Worm (Caenorhabditis elegans) whole organism, L4 larva: ENCODE measurements around the gene F07G6.10.
"Not testable (repeated sequence)": the region's sequence is repeated elsewhere in the genome, so short reads cannot be mapped to it uniquely, and the experiment has no call there.

Experiments
- D1046.2 ChIP-seq: fragments of 200-800 bp; sonication (Bioruptor generic); IDR thresholded peaks from 2 replicates; pipeline ENCODE4 v1.3.6; 2022; ENCODE audit warnings: missing genetic modification characterization, missing compliant biosample characterization
- F26F4.8 ChIP-seq: fragments of 200-800 bp; sonication (Bioruptor generic); conservative IDR thresholded peaks from 2 replicates; pipeline ENCODE4 v1.3.6; 2022; ENCODE audit warnings: missing genetic modification characterization, missing compliant biosample characterization
- F44E2.7 ChIP-seq: fragments of 200-800 bp; sonication (Bioruptor generic); IDR thresholded peaks from 2 replicates; pipeline ENCODE4 v2.1.2; 2022; ENCODE audit warnings: missing genetic modification characterization, missing compliant biosample characterization
- F49E8.2 ChIP-seq: sonication (generic microtip); optimal IDR thresholded peaks from 2 replicates; lab custom pipeline; 2016; ENCODE audit warnings: missing compliant biosample characterization, mild to moderate bottlenecking, missing genetic modification characterization, borderline replicate concordance
- Y105C5A.15 ChIP-seq: fragments of 200-800 bp; sonication (Bioruptor generic); IDR thresholded peaks from 2 replicates; pipeline ENCODE4 v1.3.6; 2022; ENCODE audit warnings: missing genetic modification characterization, missing compliant biosample characterization
- Y48G9A.11 ChIP-seq: fragments of 200-800 bp; sonication (Bioruptor generic); IDR thresholded peaks from 2 replicates; pipeline ENCODE4 v1.3.6; 2022; ENCODE audit warnings: missing genetic modification reagents, missing genetic modification characterization, missing compliant biosample characterization
- Y5F2A.4 ChIP-seq: fragments of 200-800 bp; sonication (Bioruptor generic); optimal IDR thresholded peaks from 2 replicates; lab custom pipeline; 2018; ENCODE audit warnings: mild to moderate bottlenecking, missing genetic modification characterization, missing compliant biosample characterization
- aly-2 ChIP-seq: sonication (generic microtip); optimal IDR thresholded peaks from 2 replicates; lab custom pipeline; 2018; ENCODE audit warnings: missing biosample characterization, missing genetic modification characterization
- ceh-44 ChIP-seq: fragments of 200-800 bp; sonication (Bioruptor generic); IDR thresholded peaks from 2 replicates; pipeline ENCODE4 v1.3.6; 2022; ENCODE audit warnings: missing genetic modification reagents, missing genetic modification characterization, missing compliant biosample characterization
- ceh-82 ChIP-seq: sonication (generic microtip); optimal IDR thresholded peaks from 2 replicates; lab custom pipeline; 2017; ENCODE audit warnings: missing biosample characterization, missing genetic modification characterization
- dpl-1 ChIP-seq: fragments of 150-350 bp; optimal IDR thresholded peaks from 2 replicates; lab custom pipeline; 2014; ENCODE audit warnings: missing biosample characterization, missing genetic modification reagents, missing genetic modification characterization
- duxl-1 ChIP-seq: sonication (generic microtip); optimal IDR thresholded peaks from 2 replicates; lab custom pipeline; 2016; ENCODE audit warnings: mild to moderate bottlenecking, missing genetic modification characterization, moderate library complexity, missing compliant biosample characterization; ENCODE audit not compliant: poor library complexity
- egl-27 ChIP-seq: sonication (generic microtip); optimal IDR thresholded peaks from 3 replicates; lab custom pipeline; 2017; ENCODE audit warnings: missing biosample characterization, missing genetic modification reagents, missing genetic modification characterization
- fos-1 ChIP-seq: fragments of 150-350 bp; optimal IDR thresholded peaks from 2 replicates; lab custom pipeline; 2014; ENCODE audit warnings: missing biosample characterization, missing genetic modification characterization
- hlh-11 ChIP-seq: fragments of 200-800 bp; sonication (Bioruptor generic); optimal IDR thresholded peaks from 2 replicates; lab custom pipeline; 2018; ENCODE audit warnings: mild to moderate bottlenecking, missing genetic modification characterization, missing compliant biosample characterization
- jun-1 ChIP-seq: fragments of 150-350 bp; optimal IDR thresholded peaks from 2 replicates; lab custom pipeline; 2014; ENCODE audit warnings: missing biosample characterization, missing genetic modification reagents, missing genetic modification characterization
- mdt-29 ChIP-seq: fragments of 200-800 bp; sonication (Bioruptor generic); IDR thresholded peaks from 2 replicates; pipeline ENCODE4 v1.3.6; 2022; ENCODE audit warnings: missing genetic modification reagents, missing genetic modification characterization, missing compliant biosample characterization
- mes-2 ChIP-seq: sonication (generic microtip); optimal IDR thresholded peaks from 2 replicates; lab custom pipeline; 2016; ENCODE audit warnings: missing genotype, mild to moderate bottlenecking, missing genetic modification characterization, missing compliant biosample characterization; ENCODE audit not compliant: poor library complexity, severe bottlenecking
- mxl-2 ChIP-seq: fragments of 200-800 bp; sonication (Bioruptor generic); conservative IDR thresholded peaks from 2 replicates; pipeline ENCODE4 v1.3.6; 2022; ENCODE audit warnings: missing genetic modification reagents, missing genetic modification characterization, missing compliant biosample characterization
- mxl-3 ChIP-seq: fragments of 200-800 bp; sonication (Bioruptor generic); optimal IDR thresholded peaks from 2 replicates; lab custom pipeline; 2018; ENCODE audit warnings: mild to moderate bottlenecking, missing genetic modification characterization, missing compliant biosample characterization
- nhr-102 ChIP-seq: sonication (generic microtip); optimal IDR thresholded peaks from 2 replicates; lab custom pipeline; 2016; ENCODE audit warnings: mild to moderate bottlenecking, missing genetic modification characterization, moderate library complexity, missing compliant biosample characterization
- nhr-28 ChIP-seq: fragments of 150-350 bp; optimal IDR thresholded peaks from 2 replicates; lab custom pipeline; 2014; ENCODE audit warnings: missing biosample characterization, missing genetic modification characterization
- nhr-41 ChIP-seq: fragments of 200-800 bp; sonication (Bioruptor generic); IDR thresholded peaks from 2 replicates; pipeline ENCODE4 v1.3.6; 2022; ENCODE audit warnings: missing genetic modification reagents, missing genetic modification characterization, missing compliant biosample characterization
- nhr-42 ChIP-seq: fragments of 200-800 bp; sonication (Bioruptor generic); IDR thresholded peaks from 2 replicates; pipeline ENCODE4 v1.3.6; 2022; ENCODE audit warnings: missing genetic modification characterization, missing compliant biosample characterization
- nhr-76 ChIP-seq: fragments of 150-350 bp; optimal IDR thresholded peaks from 2 replicates; lab custom pipeline; 2014; ENCODE audit warnings: missing biosample characterization, missing genetic modification characterization
- pha-4 ChIP-seq, 2 experiments: fragments of 150-350 bp in 1 of 2; fragments of 200-800 bp in 1 of 2; sonication (Bioruptor generic) in 1 of 2; IDR thresholded peaks in 1 of 2; optimal IDR thresholded peaks in 1 of 2; 2 replicates each; pipeline versions ENCODE4 v1.3.6 to Lab custom; 2014 to 2022; ENCODE audit warnings: missing genetic modification characterization in 2 of 2, missing genetic modification reagents in 2 of 2, missing biosample characterization in 1 of 2, missing compliant biosample characterization in 1 of 2
- saeg-2 ChIP-seq: fragments of 200-800 bp; sonication (Bioruptor generic); IDR thresholded peaks from 2 replicates; pipeline ENCODE4 v1.3.6; 2022; ENCODE audit warnings: missing genetic modification reagents, missing genetic modification characterization, missing compliant biosample characterization
- set-16 ChIP-seq: fragments of 200-800 bp; sonication (Bioruptor generic); IDR thresholded peaks from 2 replicates; pipeline ENCODE4 v1.3.6; 2022; ENCODE audit warnings: missing genetic modification reagents, missing genetic modification characterization, missing compliant biosample characterization
- spr-1 ChIP-seq: sonication (generic microtip); optimal IDR thresholded peaks from 2 replicates; lab custom pipeline; 2016; ENCODE audit warnings: mild to moderate bottlenecking, missing genetic modification characterization, missing compliant biosample characterization
- unc-39 ChIP-seq: sonication (generic microtip); optimal IDR thresholded peaks from 2 replicates; lab custom pipeline; 2017; ENCODE audit warnings: missing biosample characterization, missing genetic modification characterization
- vab-7 ChIP-seq: fragments of 200-800 bp; sonication (Bioruptor generic); IDR thresholded peaks from 2 replicates; pipeline ENCODE4 v1.3.6; 2022; ENCODE audit warnings: missing genetic modification reagents, missing genetic modification characterization, missing compliant biosample characterization

Gene F07G6.10

ce11 chrX:1737606-1738005, at the start of gene F07G6.10:
TSS of gene F07G6.10 (plus strand) at chrX:1737906.
- TF ChIP-seq F44E2.7 (GFP tag; lab: Robert Waterston, UW) (no peak), nhr-42 (no peak), saeg-2 (GFP tag; lab: Robert Waterston, UW) (no peak), F49E8.2 (no peak), mxl-3 (GFP tag; lab: Kevin White, UChicago) (no peak), aly-2 (tag; lab: Kevin White, UChicago) (no peak), D1046.2 (no peak), dpl-1 (GFP tag; lab: Kevin White, UChicago) (no peak), F26F4.8 (GFP tag; lab: Robert Waterston, UW) (no peak), vab-7 (GFP tag; lab: Robert Waterston, UW) (no peak)

DNA sequence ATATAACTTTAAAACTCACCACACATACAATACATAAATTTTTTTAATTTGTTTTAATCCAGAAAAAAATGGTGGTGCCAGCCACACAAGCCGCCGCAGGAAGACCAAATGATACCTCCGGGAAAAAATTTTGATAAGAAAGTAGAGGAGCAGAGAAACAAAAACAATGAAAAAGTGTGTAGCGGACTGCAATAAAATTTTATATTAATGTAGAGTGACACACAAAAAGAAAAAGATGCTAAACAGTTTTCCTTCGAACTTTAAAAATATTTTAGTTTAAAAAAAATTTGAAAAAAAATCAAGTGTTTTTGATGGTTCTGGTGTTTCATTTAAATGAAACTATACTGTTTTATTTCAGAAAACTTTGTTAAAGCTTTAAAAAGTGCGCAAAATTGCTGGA, 47.7 kb upstream of the F07G6.10 start, which contains the start of gene C36C9.12:
C36C9.12 (minus strand) TSS at position 101 of the 400 bp plus-strand sequence.
- not testable (repeated sequence) for TF ChIP-seq duxl-1 (tag; lab: Kevin White, UChicago); nhr-41 (GFP tag; lab: Robert Waterston, UW); pha-4 (GFP tag; IDR thresholded peaks at IDR 0.05; lab: Robert Waterston, UW); pha-4 (tag; optimal IDR thresholded peaks at IDR 0.05; lab: Kevin White, UChicago)

ce11 chrX:1690894-1691293, 46.8 kb upstream of the F07G6.10 start, which contains the start of gene C36C9.6:
TSS of gene C36C9.6 (minus strand) at chrX:1690994.
- not testable (repeated sequence) for TF ChIP-seq set-16 (GFP tag; lab: Robert Waterston, UW); jun-1 (tag; lab: Kevin White, UChicago); Y48G9A.11 (GFP tag; lab: Robert Waterston, UW)

ce11 chrX:1696879-1697278, 40.8 kb upstream of the F07G6.10 start, which contains the start of gene C36C9.4:
TSS of gene C36C9.4 (minus strand) at chrX:1696979.
- not testable (repeated sequence) for TF ChIP-seq unc-39 (tag; lab: Kevin White, UChicago); F49E8.2; nhr-102 (tag; lab: Kevin White, UChicago)

ce11 chrX:1698476-1698875, 39.2 kb upstream of the F07G6.10 start:
- no peak for TF ChIP-seq mdt-29 (GFP tag; lab: Robert Waterston, UW)
- no peak for TF ChIP-seq mxl-2 (GFP tag; lab: Robert Waterston, UW)
- no peak for TF ChIP-seq ceh-44 (GFP tag; lab: Robert Waterston, UW)
- TF ChIP-seq set-16 (GFP tag; lab: Robert Waterston, UW), result no peak
- TF ChIP-seq ceh-82 (tag; lab: Kevin White, UChicago), result no peak
- no peak for TF ChIP-seq spr-1
- no peak for TF ChIP-seq nhr-76 (tag; lab: Kevin White, UChicago)
- TF ChIP-seq Y5F2A.4 (GFP tag; lab: Kevin White, UChicago), result no peak
- TF ChIP-seq hlh-11 (tag; lab: Kevin White, UChicago), result no peak
- TF ChIP-seq pha-4 (GFP tag; IDR thresholded peaks at IDR 0.05; lab: Robert Waterston, UW), result no peak
- no peak for TF ChIP-seq pha-4 (tag; optimal IDR thresholded peaks at IDR 0.05; lab: Kevin White, UChicago)
- no peak for TF ChIP-seq fos-1 (tag; lab: Kevin White, UChicago)
- no peak for TF ChIP-seq Y105C5A.15
- TF ChIP-seq mxl-3 (GFP tag; lab: Kevin White, UChicago), result no peak
- no peak for TF ChIP-seq mes-2 (tag; lab: Kevin White, UChicago)
- TF ChIP-seq nhr-28 (tag; lab: Kevin White, UChicago), result no peak
- no peak for TF ChIP-seq egl-27 (tag; lab: Kevin White, UChicago)
